Worm (Caenorhabditis elegans): Measurements from ENCODE around the gene rsp-2.

Gene rsp-2

DNA sequence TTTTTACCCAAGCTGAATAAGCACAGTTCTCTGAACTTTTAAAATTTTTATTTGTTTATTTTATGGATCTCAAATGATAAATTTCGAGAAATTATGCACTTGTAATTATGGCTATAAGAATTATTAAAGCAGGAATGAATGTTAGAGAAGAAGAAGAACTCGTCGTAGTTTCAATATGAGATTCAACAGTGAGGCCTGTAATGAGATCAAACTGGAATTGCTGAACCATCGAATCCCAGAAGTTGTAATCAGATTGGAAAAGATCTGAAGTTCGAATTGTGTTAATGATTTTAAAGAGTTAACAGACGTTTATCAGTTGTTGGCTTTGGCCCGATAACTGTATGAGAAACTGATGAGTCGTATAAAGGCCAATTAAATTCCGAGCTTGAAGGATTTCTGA, 3.0 kb upstream of the rsp-2 start (continued):
- TF ChIP-seq hrde-1 (tag; optimal IDR thresholded peaks at IDR 0.05; ENCODE audit: borderline replicate concordance) = peak; percentile 68
- TF ChIP-seq attf-6 (GFP tag; IDR thresholded peaks at IDR 0.05) = no peak
- TF ChIP-seq egrh-3 (GFP tag; IDR thresholded peaks at IDR 0.05) = no peak
- TF ChIP-seq madf-6 (GFP tag; IDR thresholded peaks at IDR 0.05) = peak; percentile 67
- TF ChIP-seq egl-44 (GFP tag; IDR thresholded peaks at IDR 0.05) = peak; percentile 43; the same call in 1 of the 2 replicates
- no peak for TF ChIP-seq die-1 (tag; optimal IDR thresholded peaks at IDR 0.05)
- TF ChIP-seq let-607 (tag; optimal IDR thresholded peaks at IDR 0.05) = no peak
- TF ChIP-seq mxl-1 (tag; optimal IDR thresholded peaks at IDR 0.05) = no peak
- TF ChIP-seq Y79H2A.3 (GFP tag; conservative IDR thresholded peaks at IDR 0.05) = peak; percentile 84; the same call in 1 of the 2 replicates
- no peak for TF ChIP-seq xnd-1 (tag; optimal IDR thresholded peaks at IDR 0.05)
- no peak for TF ChIP-seq K11D2.4 (GFP tag; IDR thresholded peaks at IDR 0.05)
- no peak for TF ChIP-seq cebp-1 (GFP tag; IDR thresholded peaks at IDR 0.05)
- peak; percentile 3 for TF ChIP-seq cebp-1 (tag; optimal IDR thresholded peaks at IDR 0.05)
- TF ChIP-seq sdz-38 (tag; optimal IDR thresholded peaks at IDR 0.05) = no peak
- no peak for TF ChIP-seq rec-8 (tag; optimal IDR thresholded peaks at IDR 0.05)
- TF ChIP-seq hmg-1.2 (GFP tag; IDR thresholded peaks at IDR 0.05) = peak; percentile 18; the same call in 1 of the 2 replicates
- peak; percentile 24; the same call in 1 of the 2 replicates for TF ChIP-seq mcd-1 (GFP tag; IDR thresholded peaks at IDR 0.05)
- TF ChIP-seq lsy-27 (tag; optimal IDR thresholded peaks at IDR 0.05; ENCODE audit: borderline replicate concordance, insufficient read depth) = no peak
- TF ChIP-seq lin-54 (GFP tag; optimal IDR thresholded peaks at IDR 0.05) = peak; percentile 21

- TF ChIP-seq Y67H2A.10 (GFP tag; conservative IDR thresholded peaks at IDR 0.05) (no peak), lsl-1 (GFP tag; optimal IDR thresholded peaks at IDR 0.05) (no peak), B0336.3 (GFP tag; IDR thresholded peaks at IDR 0.05) (no peak), ceh-58 (GFP tag; IDR thresholded peaks at IDR 0.05) (0 out of 2 replicates have a peak, but pooled peaks have one; percentile 41), egrh-3 (GFP tag; IDR thresholded peaks at IDR 0.05) (peak; percentile 75; the same call in 1 of the 2 replicates), ceh-100 (GFP tag; IDR thresholded peaks at IDR 0.05) (no peak), die-1 (tag; optimal IDR thresholded peaks at IDR 0.05) (no peak), hrde-1 (tag; optimal IDR thresholded peaks at IDR 0.05; ENCODE audit: borderline replicate concordance) (no peak), F22D6.2 (tag; optimal IDR thresholded peaks at IDR 0.05) (no peak), lin-54 (GFP tag; optimal IDR thresholded peaks at IDR 0.05) (no peak), F57C9.4 (tag; optimal IDR thresholded peaks at IDR 0.05) (no peak), nhr-27 (tag; optimal IDR thresholded peaks at IDR 0.05) (no peak), attf-3 (GFP tag; conservative IDR thresholded peaks at IDR 0.05) (no peak), Y56A3A.18 (GFP tag; IDR thresholded peaks at IDR 0.05) (no peak), madf-8 (GFP tag; conservative IDR thresholded peaks at IDR 0.05) (no peak), mes-4 (tag; optimal IDR thresholded peaks at IDR 0.05) (no peak), nhr-90 (tag; optimal IDR thresholded peaks at IDR 0.05) (no peak), ZK185.1 (tag; optimal IDR thresholded peaks at IDR 0.05; ENCODE audit: poor library complexity, severe bottlenecking) (no peak), nfyb-1 (GFP tag; IDR thresholded peaks at IDR 0.05) (0 out of 2 replicates have a peak, but pooled peaks have one; percentile 12), cebp-1 (GFP tag; IDR thresholded peaks at IDR 0.05) (no peak), cebp-1 (tag; optimal IDR thresholded peaks at IDR 0.05) (no peak), egl-44 (GFP tag; IDR thresholded peaks at IDR 0.05) (no peak), ztf-18 (tag; optimal IDR thresholded peaks at IDR 0.05) (no peak), chd-7 (tag; optimal IDR thresholded peaks at IDR 0.05) (no peak), B0019.2 (GFP tag; conservative IDR thresholded peaks at IDR 0.05) (no peak), F10E7.11 (tag; optimal IDR thresholded peaks at IDR 0.05) (no peak), zfh-2 (GFP tag; conservative IDR thresholded peaks at IDR 0.05) (peak; percentile 89), nhr-120 (GFP tag; IDR thresholded peaks at IDR 0.05) (no peak), snpc-3.4 (tag; optimal IDR thresholded peaks at IDR 0.05) (no peak), sptf-2 (GFP tag; optimal IDR thresholded peaks at IDR 0.05) (no peak), hlh-26 (GFP tag; conservative IDR thresholded peaks at IDR 0.05) (no peak), sea-2 (GFP tag; IDR thresholded peaks at IDR 0.05) (no peak), ztf-28 (GFP tag; IDR thresholded peaks at IDR 0.05) (no peak), madf-3 (GFP tag; IDR thresholded peaks at IDR 0.05) (0 out of 2 replicates have a peak, but pooled peaks have one; percentile 12)
Observed at ce11 chrII:11455140-11455539, 2.4 kb upstream of the rsp-2 start.
